Worm (Caenorhabditis elegans): ENCODE measurements around the gene ZC8.6.

DNA sequence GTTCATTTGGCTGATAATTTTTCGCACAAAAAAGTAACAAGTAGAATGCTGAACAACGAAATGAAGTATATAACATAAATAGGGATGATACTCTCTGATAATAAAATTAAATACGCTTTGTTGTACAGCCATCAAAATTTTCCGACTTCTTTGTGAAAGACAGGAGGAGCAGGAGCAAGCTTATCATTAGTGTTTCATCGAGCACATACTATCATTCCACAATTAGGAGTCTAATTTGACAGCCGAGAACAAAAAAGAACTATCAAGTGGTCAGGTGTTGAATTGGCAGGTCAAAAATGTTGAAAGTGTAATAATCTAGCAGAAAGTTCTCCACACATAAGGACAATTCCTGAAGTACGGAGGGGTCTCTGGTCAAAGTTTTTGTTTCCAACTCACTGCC lies 69.3 kb downstream of the ZC8.6 start:
- TF ChIP-seq sea-2 (GFP tag; optimal IDR thresholded peaks at IDR 0.05) (no peak), ama-1 (optimal IDR thresholded peaks at IDR 0.05) (no peak), nhr-11 (tag; optimal IDR thresholded peaks at IDR 0.05) (no peak), nhr-237 (tag; optimal IDR thresholded peaks at IDR 0.05) (no peak), ceh-82 (tag; optimal IDR thresholded peaks at IDR 0.05) (no peak), elt-2 (tag; optimal IDR thresholded peaks at IDR 0.05) (peak; percentile 73), nhr-76 (tag; optimal IDR thresholded peaks at IDR 0.05) (no peak), lin-39 (tag; optimal IDR thresholded peaks at IDR 0.05) (no peak)

All from whole organism, L3 larva.